Worm (Caenorhabditis elegans) whole organism, L2 larva: ENCODE measurements around the gene T27E4.7.

Experiments
- R02D3.7 ChIP-seq: fragments of 150-350 bp; optimal IDR thresholded peaks from 2 replicates; lab custom pipeline; 2014; ENCODE audit warnings: missing biosample characterization, missing genetic modification characterization
- ZK546.5 ChIP-seq: sonication (generic microtip); optimal IDR thresholded peaks from 2 replicates; lab custom pipeline; 2017; ENCODE audit warnings: missing biosample characterization, missing genetic modification characterization
- mdl-1 ChIP-seq, 2 experiments: fragments of 150-350 bp in 1 of 2; sonication (generic microtip) in 1 of 2; optimal IDR thresholded peaks; 2 replicates each; lab custom pipeline; 2017; ENCODE audit warnings: missing biosample characterization in 2 of 2, missing genetic modification characterization in 2 of 2
- nhr-129 ChIP-seq: fragments of 150-350 bp; optimal IDR thresholded peaks from 2 replicates; lab custom pipeline; 2014; ENCODE audit warnings: missing biosample characterization, missing genetic modification characterization
- nhr-237 ChIP-seq: fragments of 150-350 bp; optimal IDR thresholded peaks from 2 replicates; lab custom pipeline; 2014; ENCODE audit warnings: missing biosample characterization, missing genetic modification characterization
- snpc-4 ChIP-seq: fragments of 150-350 bp; optimal IDR thresholded peaks from 2 replicates; lab custom pipeline; 2014; ENCODE audit warnings: missing biosample characterization, missing genetic modification characterization
- unc-55 ChIP-seq: fragments of 150-350 bp; sonication (generic microtip); optimal IDR thresholded peaks from 3 replicates; lab custom pipeline; 2014; ENCODE audit warnings: missing biosample characterization, missing genetic modification reagents, missing genetic modification characterization
- ztf-11 ChIP-seq: sonication (generic microtip); optimal IDR thresholded peaks from 2 replicates; lab custom pipeline; 2017; ENCODE audit warnings: missing biosample characterization, missing genetic modification characterization

- TF ChIP-seq mdl-1 (tag; optimal IDR thresholded peaks at IDR 0.05; lab: Kevin White, UChicago) (no peak), ztf-11 (no peak), R02D3.7 (tag; lab: Kevin White, UChicago) (no peak), nhr-237 (no peak), unc-55 (GFP tag; lab: Kevin White, UChicago) (no peak), nhr-129 (no peak), ZK546.5 (tag; lab: Kevin White, UChicago) (no peak), snpc-4 (tag; lab: Kevin White, UChicago) (no peak)
These were observed 33.2 kb upstream of the T27E4.7 start, which contains the start of gene pqn-31 for ce11 chrV:9109281-9109680.
